Worm (Caenorhabditis elegans): ENCODE measurements around the gene nlp-71.

The nlp-71 gene

ce11 chrIV:6383970-6384369 lies 29.4 kb downstream of the nlp-71 start, which contains the start of gene shl-1:
Gene shl-1 (minus strand): TSS chrIV:6384070.
- peak; percentile 79 for TF ChIP-seq aha-1 (tag)
- TF ChIP-seq D1046.2 (GFP tag; IDR thresholded peaks at IDR 0.05) = no peak

ce11 chrIV:6378398-6378797 lies 35.0 kb downstream of the nlp-71 start:
- TF ChIP-seq lin-38 (GFP tag; IDR thresholded peaks at IDR 0.05) (0 out of 2 replicates have a peak, but pooled peaks have one; percentile 19), ztf-11 (tag; optimal IDR thresholded peaks at IDR 0.05) (no peak), rbr-2 (tag; optimal IDR thresholded peaks at IDR 0.05) (no peak), Y75B8A.6 (GFP tag; IDR thresholded peaks at IDR 0.05) (no peak), nhr-48 (tag; optimal IDR thresholded peaks at IDR 0.05) (no peak), F37D6.2 (tag; optimal IDR thresholded peaks at IDR 0.05) (no peak), spr-3 (GFP tag; optimal IDR thresholded peaks at IDR 0.05) (no peak), fos-1 (tag; optimal IDR thresholded peaks at IDR 0.05) (no peak), sdz-12 (GFP tag; optimal IDR thresholded peaks at IDR 0.05) (no peak), mep-1 (tag; optimal IDR thresholded peaks at IDR 0.05) (no peak), gei-8 (GFP tag; optimal IDR thresholded peaks at IDR 0.05) (no peak), ZK546.5 (tag; optimal IDR thresholded peaks at IDR 0.05) (no peak), zip-11 (GFP tag; IDR thresholded peaks at IDR 0.05) (no peak), nhr-76 (tag; optimal IDR thresholded peaks at IDR 0.05) (no peak), spr-1 (tag; optimal IDR thresholded peaks at IDR 0.05) (peak; percentile 62), unc-62 (GFP tag; optimal IDR thresholded peaks at IDR 0.05 in 1 of 2) (no peak), unc-62 (tag; optimal IDR thresholded peaks at IDR 0.05) (no peak), ceh-32 (tag; optimal IDR thresholded peaks at IDR 0.05; ENCODE audit: poor library complexity) (no peak), zip-2 (tag; optimal IDR thresholded peaks at IDR 0.05) (no peak), nhr-102 (tag; optimal IDR thresholded peaks at IDR 0.05) (peak; percentile 62), vab-7 (GFP tag; IDR thresholded peaks at IDR 0.05) (no peak), T26A8.4 (GFP tag; IDR thresholded peaks at IDR 0.05) (peak; percentile 94), snpc-1.2 (GFP tag; IDR thresholded peaks at IDR 0.05) (no peak), cey-2 (tag; optimal IDR thresholded peaks at IDR 0.05; ENCODE audit: borderline replicate concordance, insufficient read depth) (no peak), dmd-9 (GFP tag; IDR thresholded peaks at IDR 0.05) (no peak), daf-16 (GFP tag; optimal IDR thresholded peaks at IDR 0.05) (no peak), daf-16 (tag; optimal IDR thresholded peaks at IDR 0.05) (no peak), F49E8.2 (tag; optimal IDR thresholded peaks at IDR 0.05; ENCODE audit: borderline replicate concordance) (no peak), dpl-1 (GFP tag; optimal IDR thresholded peaks at IDR 0.05) (peak; percentile 25), nhr-11 (tag; optimal IDR thresholded peaks at IDR 0.05) (no peak)

- TF ChIP-seq ces-1 (GFP tag; optimal IDR thresholded peaks at IDR 0.05) (no peak), rbr-2 (tag; optimal IDR thresholded peaks at IDR 0.05) (no peak), nhr-28 (tag; optimal IDR thresholded peaks at IDR 0.05) (no peak), pha-4 (GFP tag; IDR thresholded peaks at IDR 0.05) (no peak), pha-4 (tag; optimal IDR thresholded peaks at IDR 0.05) (no peak), D1046.2 (GFP tag; IDR thresholded peaks at IDR 0.05) (no peak), R02D3.7 (tag; optimal IDR thresholded peaks at IDR 0.05) (no peak), fkh-10 (GFP tag; optimal IDR thresholded peaks at IDR 0.05) (no peak), zip-2 (tag; optimal IDR thresholded peaks at IDR 0.05) (no peak), egl-43 (GFP tag; IDR thresholded peaks at IDR 0.05) (no peak; the same call in 1 of the 2 replicates), daf-12 (tag; optimal IDR thresholded peaks at IDR 0.05) (no peak), attf-4 (tag; optimal IDR thresholded peaks at IDR 0.05) (no peak), dmd-8 (GFP tag; IDR thresholded peaks at IDR 0.05) (0 out of 2 replicates have a peak, but pooled peaks have one; percentile 22), lin-29 (GFP tag; IDR thresholded peaks at IDR 0.05) (peak; percentile 25; the same call in 1 of the 2 replicates), F10B5.3 (tag; optimal IDR thresholded peaks at IDR 0.05) (no peak), daf-8 (GFP tag; IDR thresholded peaks at IDR 0.05) (no peak), lin-13 (GFP tag; optimal IDR thresholded peaks at IDR 0.05) (no peak), dmd-6 (GFP tag; IDR thresholded peaks at IDR 0.05) (no peak), nhr-111 (GFP tag; optimal IDR thresholded peaks at IDR 0.05) (no peak), nhr-6 (tag; optimal IDR thresholded peaks at IDR 0.05) (no peak), F26F4.8 (GFP tag; conservative IDR thresholded peaks at IDR 0.05) (no peak), tra-1 (GFP tag; IDR thresholded peaks at IDR 0.05) (no peak)
Observed at ce11 chrIV:6377335-6378069, 35.9 kb downstream of the nlp-71 start.

Measured in whole organism, L4 larva.